Worm (Caenorhabditis elegans) whole organism, young adult: ENCODE results near the gene Y69E1A.4.

ENCODE experiments used
- B0261.1 ChIP-seq: sonication (generic microtip); optimal IDR thresholded peaks from 2 replicates; lab custom pipeline; 2016; ENCODE audit warnings: mild to moderate bottlenecking, missing genetic modification characterization, moderate library complexity, missing compliant biosample characterization
- C17E4.6 ChIP-seq: fragments of 200-800 bp; sonication (Bioruptor generic); IDR thresholded peaks from 2 replicates; pipeline ENCODE4 v1.3.6; 2022; ENCODE audit warnings: missing genetic modification reagents, missing genetic modification characterization, missing compliant biosample characterization
- F22D6.2 ChIP-seq: sonication (generic microtip); optimal IDR thresholded peaks from 2 replicates; lab custom pipeline; 2016; ENCODE audit warnings: mild to moderate bottlenecking, missing genetic modification characterization, missing compliant biosample characterization
- F37B4.10 ChIP-seq: fragments of 200-800 bp; sonication (Bioruptor generic); IDR thresholded peaks from 2 replicates; pipeline ENCODE4 v1.3.6; 2022; ENCODE audit warnings: missing genetic modification characterization, missing compliant biosample characterization
- F57A8.1 ChIP-seq: fragments of 200-800 bp; sonication (Bioruptor generic); optimal IDR thresholded peaks from 2 replicates; lab custom pipeline; 2018; ENCODE audit warnings: mild to moderate bottlenecking, missing genetic modification characterization, moderate library complexity, missing compliant biosample characterization
- F57C9.4 ChIP-seq: sonication (generic microtip); optimal IDR thresholded peaks from 2 replicates; lab custom pipeline; 2017; ENCODE audit warnings: mild to moderate bottlenecking, missing genetic modification characterization, missing compliant biosample characterization
- Y95B8A.8 ChIP-seq: fragments of 200-800 bp; sonication (Bioruptor generic); IDR thresholded peaks from 2 replicates; pipeline ENCODE4 v1.3.6; 2022; ENCODE audit warnings: missing genetic modification reagents, missing genetic modification characterization, missing compliant biosample characterization
- aptf-3 ChIP-seq: fragments of 200-800 bp; sonication (Bioruptor generic); IDR thresholded peaks from 2 replicates; pipeline ENCODE4 v1.3.6; 2022; ENCODE audit warnings: missing genetic modification characterization, missing compliant biosample characterization
- attf-5 ChIP-seq: fragments of 200-800 bp; sonication (Bioruptor generic); optimal IDR thresholded peaks from 2 replicates; lab custom pipeline; 2018; ENCODE audit warnings: mild to moderate bottlenecking, missing genetic modification characterization, missing compliant biosample characterization
- ccch-3 ChIP-seq: fragments of 200-800 bp; sonication (Bioruptor generic); optimal IDR thresholded peaks from 2 replicates; lab custom pipeline; 2018; ENCODE audit warnings: mild to moderate bottlenecking, missing genetic modification characterization, missing compliant biosample characterization
- cebp-1 ChIP-seq, 2 experiments: fragments of 200-800 bp in 1 of 2; sonication (Bioruptor generic) in 1 of 2; sonication (generic microtip) in 1 of 2; IDR thresholded peaks in 1 of 2; optimal IDR thresholded peaks in 1 of 2; 2 replicates each; pipeline versions ENCODE4 v1.3.6 to Lab custom; 2017 to 2022; ENCODE audit warnings: missing compliant biosample characterization in 2 of 2, missing genetic modification characterization in 2 of 2, mild to moderate bottlenecking in 1 of 2, missing genetic modification reagents in 1 of 2, moderate library complexity in 1 of 2
- ceh-100 ChIP-seq: fragments of 200-800 bp; sonication (Bioruptor generic); IDR thresholded peaks from 2 replicates; pipeline ENCODE4 v1.3.6; 2022; ENCODE audit warnings: missing genetic modification reagents, missing genetic modification characterization, missing compliant biosample characterization
- die-1 ChIP-seq: sonication (generic microtip); optimal IDR thresholded peaks from 2 replicates; lab custom pipeline; 2016; ENCODE audit warnings: missing genotype, mild to moderate bottlenecking, missing genetic modification characterization, missing compliant biosample characterization
- dox-1 ChIP-seq: fragments of 200-800 bp; sonication (Bioruptor generic); IDR thresholded peaks from 2 replicates; pipeline ENCODE4 v1.3.6; 2022; ENCODE audit warnings: missing genetic modification reagents, missing genetic modification characterization, missing compliant biosample characterization
- dpff-1 ChIP-seq: sonication (generic microtip); optimal IDR thresholded peaks from 2 replicates; lab custom pipeline; 2017; ENCODE audit warnings: mild to moderate bottlenecking, missing genetic modification characterization, missing compliant biosample characterization
- efl-1 ChIP-seq: fragments of 150-350 bp; optimal IDR thresholded peaks from 2 replicates; lab custom pipeline; 2014; ENCODE audit warnings: missing biosample characterization, missing genetic modification reagents, missing genetic modification characterization
- egl-18 ChIP-seq: fragments of 200-800 bp; sonication (Bioruptor generic); IDR thresholded peaks from 2 replicates; pipeline ENCODE4 v1.3.6; 2022; ENCODE audit warnings: missing genetic modification reagents, missing genetic modification characterization, missing compliant biosample characterization
- hlh-12 ChIP-seq: sonication (generic microtip); optimal IDR thresholded peaks from 2 replicates; lab custom pipeline; 2016; ENCODE audit warnings: missing genetic modification characterization, missing compliant biosample characterization
- hrde-1 ChIP-seq: sonication (generic microtip); optimal IDR thresholded peaks from 2 replicates; lab custom pipeline; 2016; ENCODE audit warnings: missing genetic modification characterization, mild to moderate bottlenecking, missing compliant biosample characterization, moderate library complexity, missing genotype, missing genetic modification reagents, borderline replicate concordance
- hsf-1 ChIP-seq: fragments of 200-800 bp; sonication (Bioruptor generic); IDR thresholded peaks from 2 replicates; pipeline ENCODE4 v1.3.6; 2022; ENCODE audit warnings: missing genetic modification reagents, missing genetic modification characterization, missing compliant biosample characterization
- let-526 ChIP-seq: fragments of 200-800 bp; sonication (Bioruptor generic); IDR thresholded peaks from 2 replicates; pipeline ENCODE4 v1.3.6; 2022; ENCODE audit warnings: missing genetic modification reagents, missing genetic modification characterization, missing compliant biosample characterization
- lin-26 ChIP-seq: fragments of 200-800 bp; sonication (Bioruptor generic); IDR thresholded peaks from 2 replicates; pipeline ENCODE4 v1.3.6; 2022; ENCODE audit warnings: missing genetic modification reagents, missing genetic modification characterization, missing compliant biosample characterization
- lin-54 ChIP-seq: fragments of 200-800 bp; sonication (Bioruptor generic); optimal IDR thresholded peaks from 2 replicates; lab custom pipeline; 2018; ENCODE audit warnings: mild to moderate bottlenecking, missing genetic modification characterization, missing compliant biosample characterization
- lir-1 ChIP-seq: fragments of 200-800 bp; sonication (Bioruptor generic); conservative IDR thresholded peaks from 2 replicates; pipeline ENCODE4 v1.3.6; 2022; ENCODE audit warnings: missing genetic modification reagents, missing genetic modification characterization, missing compliant biosample characterization
- lsl-1 ChIP-seq: fragments of 200-800 bp; sonication (Bioruptor generic); optimal IDR thresholded peaks from 2 replicates; lab custom pipeline; 2018; ENCODE audit warnings: mild to moderate bottlenecking, missing genetic modification characterization, moderate library complexity, missing compliant biosample characterization
- lsy-27 ChIP-seq: sonication (generic microtip); optimal IDR thresholded peaks from 2 replicates; lab custom pipeline; 2017; ENCODE audit warnings: missing genetic modification characterization, mild to moderate bottlenecking, missing compliant biosample characterization, antibody characterized with exemption, missing genotype, borderline replicate concordance; ENCODE audit not compliant: insufficient read depth
- madf-10 ChIP-seq: sonication (generic microtip); optimal IDR thresholded peaks from 2 replicates; lab custom pipeline; 2016; ENCODE audit warnings: mild to moderate bottlenecking, missing genetic modification characterization, missing compliant biosample characterization
- madf-3 ChIP-seq: fragments of 200-800 bp; sonication (Bioruptor generic); IDR thresholded peaks from 2 replicates; pipeline ENCODE4 v1.3.6; 2022; ENCODE audit warnings: missing genetic modification reagents, missing genetic modification characterization, missing compliant biosample characterization
- mes-4 ChIP-seq: sonication (generic microtip); optimal IDR thresholded peaks from 2 replicates; lab custom pipeline; 2016; ENCODE audit warnings: missing genotype, missing genetic modification characterization, missing compliant biosample characterization
- mxl-1 ChIP-seq: sonication (generic microtip); optimal IDR thresholded peaks from 2 replicates; lab custom pipeline; 2016; ENCODE audit warnings: missing genetic modification characterization, missing compliant biosample characterization
- nfya-2 ChIP-seq: fragments of 200-800 bp; sonication (Bioruptor generic); IDR thresholded peaks from 2 replicates; pipeline ENCODE4 v1.3.6; 2022; ENCODE audit warnings: missing genetic modification reagents, missing genetic modification characterization, missing compliant biosample characterization
- nhr-90 ChIP-seq: sonication (generic microtip); optimal IDR thresholded peaks from 2 replicates; lab custom pipeline; 2016; ENCODE audit warnings: missing genotype, mild to moderate bottlenecking, missing genetic modification characterization, missing compliant biosample characterization
- pbrm-1 ChIP-seq: fragments of 200-800 bp; sonication (Bioruptor generic); IDR thresholded peaks from 2 replicates; pipeline ENCODE4 v1.3.6; 2022; ENCODE audit warnings: missing genetic modification reagents, missing genetic modification characterization, missing compliant biosample characterization
- pha-4 ChIP-seq: fragments of 150-350 bp; sonication (generic microtip); optimal IDR thresholded peaks from 2 replicates; lab custom pipeline; 2014; ENCODE audit warnings: missing biosample characterization, missing genetic modification reagents, missing genetic modification characterization
- repo-1 ChIP-seq: sonication (generic microtip); optimal IDR thresholded peaks from 2 replicates; lab custom pipeline; 2017; ENCODE audit warnings: mild to moderate bottlenecking, missing genetic modification characterization, missing compliant biosample characterization
- rpc-1 ChIP-seq, 2 experiments: fragments of 150-350 bp in 1 of 2; sonication (generic microtip) in 1 of 2; optimal IDR thresholded peaks; 2 replicates each; lab custom pipeline; 2014 to 2018; ENCODE audit warnings: missing biosample characterization in 1 of 2, missing genetic modification characterization in 1 of 2, missing genetic modification reagents in 1 of 2, missing genotype in 1 of 2
- sea-2 ChIP-seq: fragments of 200-800 bp; sonication (Bioruptor generic); IDR thresholded peaks from 2 replicates; pipeline ENCODE4 v1.3.6; 2022; ENCODE audit warnings: missing genetic modification characterization, missing compliant biosample characterization
- snpc-1.1 ChIP-seq: sonication (generic microtip); optimal IDR thresholded peaks from 2 replicates; lab custom pipeline; 2017; ENCODE audit warnings: missing genetic modification characterization, mild to moderate bottlenecking, missing compliant biosample characterization, antibody characterized with exemption, moderate library complexity, missing genotype, missing genetic modification reagents; ENCODE audit not compliant: insufficient read depth
- snpc-3.4 ChIP-seq: sonication (generic microtip); optimal IDR thresholded peaks from 2 replicates; lab custom pipeline; 2017; ENCODE audit warnings: missing genetic modification characterization, mild to moderate bottlenecking, missing compliant biosample characterization, antibody characterized with exemption, moderate library complexity, missing genotype, missing genetic modification reagents
- somi-1 ChIP-seq: fragments of 200-800 bp; sonication (Bioruptor generic); optimal IDR thresholded peaks from 2 replicates; lab custom pipeline; 2018; ENCODE audit warnings: mild to moderate bottlenecking, missing genetic modification characterization, missing compliant biosample characterization
- tbp1 ChIP-seq: fragments of 200-800 bp; sonication (Bioruptor generic); optimal IDR thresholded peaks from 2 replicates; lab custom pipeline; 2018; ENCODE audit warnings: mild to moderate bottlenecking, missing genetic modification characterization, missing compliant biosample characterization
- unc-130 ChIP-seq: sonication (generic microtip); optimal IDR thresholded peaks from 2 replicates; lab custom pipeline; 2016; ENCODE audit warnings: missing genetic modification reagents, missing genetic modification characterization, missing compliant biosample characterization
- xnd-1 ChIP-seq: sonication (generic microtip); optimal IDR thresholded peaks from 2 replicates; lab custom pipeline; 2016; ENCODE audit warnings: missing genotype, missing genetic modification reagents, missing genetic modification characterization, missing compliant biosample characterization
- ztf-22 ChIP-seq: fragments of 200-800 bp; sonication (Bioruptor generic); optimal IDR thresholded peaks from 2 replicates; lab custom pipeline; 2018; ENCODE audit warnings: mild to moderate bottlenecking, missing genetic modification characterization, moderate library complexity, missing compliant biosample characterization
- ztf-25 ChIP-seq: fragments of 200-800 bp; sonication (Bioruptor generic); IDR thresholded peaks from 2 replicates; pipeline ENCODE4 v1.3.6; 2022; ENCODE audit warnings: missing genetic modification reagents, missing genetic modification characterization, missing compliant biosample characterization
- ztf-6 ChIP-seq: fragments of 200-800 bp; sonication (Bioruptor generic); IDR thresholded peaks from 2 replicates; pipeline ENCODE4 v1.3.6; 2022; ENCODE audit warnings: missing genetic modification reagents, missing genetic modification characterization, missing compliant biosample characterization

Y69E1A.4 gene

ce11 chrIV:10935853-10936491 lies 19.1 kb upstream of the Y69E1A.4 start, which contains the start of gene lgg-2 (continued):
- TF ChIP-seq pbrm-1 (peak; percentile 77; the same call in 1 of the 2 replicates), pha-4 (peak; percentile 67), tbp1 (GFP tag; lab: Kevin White, UChicago) (peak; percentile 60), lsl-1 (GFP tag; lab: Kevin White, UChicago) (no peak), lin-26 (GFP tag; lab: Robert Waterston, UW) (peak; percentile 52; the same call in 1 of the 2 replicates), B0261.1 (peak; percentile 9), nhr-90 (tag; lab: Kevin White, UChicago) (peak; percentile 61), ztf-6 (GFP tag; lab: Robert Waterston, UW) (0 out of 2 replicates have a peak, but pooled peaks have one; percentile 24), xnd-1 (tag; lab: Kevin White, UChicago) (no peak), madf-10 (tag; lab: Kevin White, UChicago) (peak; percentile 85), efl-1 (GFP tag; lab: Kevin White, UChicago) (no peak), repo-1 (tag; lab: Kevin White, UChicago) (peak; percentile 47), dpff-1 (no peak), C17E4.6 (GFP tag; lab: Robert Waterston, UW) (0 out of 2 replicates have a peak, but pooled peaks have one; percentile 8), Y95B8A.8 (GFP tag; lab: Robert Waterston, UW) (peak; percentile 76), mes-4 (tag; lab: Kevin White, UChicago) (no peak), let-526 (peak; percentile 28; the same call in 1 of the 2 replicates), ztf-22 (peak; percentile 87), ceh-100 (peak; percentile 50), F37B4.10 (0 out of 2 replicates have a peak, but pooled peaks have one; percentile 28), egl-18 (GFP tag; lab: Robert Waterston, UW) (no peak), rpc-1 (optimal IDR thresholded peaks at IDR 0.05; lab: Kevin White, UChicago) (peak; percentile 5), rpc-1 (tag; optimal IDR thresholded peaks at IDR 0.05; lab: Kevin White, UChicago) (no peak), somi-1 (peak; percentile 95), dox-1 (peak; percentile 76), lin-54 (GFP tag; lab: Kevin White, UChicago) (peak; percentile 81), hsf-1 (no peak), die-1 (tag; lab: Kevin White, UChicago) (peak; percentile 21), nfya-2 (GFP tag; lab: Robert Waterston, UW) (no peak), F57A8.1 (no peak), attf-5 (GFP tag; lab: Kevin White, UChicago) (peak; percentile 86), ztf-25 (GFP tag; lab: Robert Waterston, UW) (no peak), snpc-1.1 (tag; lab: Kevin White, UChicago) (no peak), mxl-1 (tag; lab: Kevin White, UChicago) (peak; percentile 23), ccch-3 (GFP tag; lab: Kevin White, UChicago) (no peak), lir-1 (0 out of 2 replicates have a peak, but pooled peaks have one; percentile 7), sea-2 (no peak), hrde-1 (tag; lab: Kevin White, UChicago) (no peak), F22D6.2 (tag; lab: Kevin White, UChicago) (peak; percentile 84), hlh-12 (no peak), F57C9.4 (tag; lab: Kevin White, UChicago) (no peak), lsy-27 (tag; lab: Kevin White, UChicago) (no peak), cebp-1 (GFP tag; IDR thresholded peaks at IDR 0.05; lab: Robert Waterston, UW) (peak; percentile 44; the same call in 1 of the 2 replicates), cebp-1 (tag; optimal IDR thresholded peaks at IDR 0.05; lab: Kevin White, UChicago) (peak; percentile 92), madf-3 (GFP tag; lab: Robert Waterston, UW) (0 out of 2 replicates have a peak, but pooled peaks have one; percentile 64), unc-130 (GFP tag; lab: Kevin White, UChicago) (no peak), aptf-3 (no peak), snpc-3.4 (tag; lab: Kevin White, UChicago) (no peak)
